Worm (Caenorhabditis elegans): ENCODE results near the gene F56C4.1.
A peak's percentile ranks its signal among the peaks of the same experiment; 100 is the strongest.

F56C4.1 gene

DNA sequence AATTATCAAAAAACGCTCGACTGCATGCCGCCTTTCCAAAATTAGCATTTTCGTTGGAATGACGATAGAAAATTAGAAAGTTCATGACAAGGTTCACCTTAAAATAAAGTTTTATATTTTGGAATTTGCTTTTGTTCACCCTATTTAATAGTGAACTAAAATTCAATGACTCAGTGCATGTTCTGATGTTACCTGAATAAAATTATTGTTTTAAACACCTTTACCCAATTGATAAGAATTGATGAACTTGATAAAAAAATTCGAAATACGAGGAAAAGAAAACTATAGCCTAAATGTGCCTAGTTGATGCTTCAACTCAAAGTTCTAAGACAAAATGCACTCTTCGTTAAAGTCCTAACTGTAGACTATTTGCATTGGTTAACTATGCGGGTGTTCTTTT lies 24.3 kb downstream of the F56C4.1 start:
- TF ChIP-seq mep-1 (tag; optimal IDR thresholded peaks at IDR 0.05), result no peak
- TF ChIP-seq cnd-1 (tag; optimal IDR thresholded peaks at IDR 0.05), result no peak
- TF ChIP-seq unc-62 (GFP tag; optimal IDR thresholded peaks at IDR 0.05), result no peak
- no peak for TF ChIP-seq bed-3 (GFP tag; optimal IDR thresholded peaks at IDR 0.05)
- no peak for TF ChIP-seq ztf-11 (tag; optimal IDR thresholded peaks at IDR 0.05)
- TF ChIP-seq flh-1 (GFP tag; optimal IDR thresholded peaks at IDR 0.05), result no peak
- no peak for TF ChIP-seq unc-120 (tag; optimal IDR thresholded peaks at IDR 0.05; ENCODE audit: poor library complexity, severe bottlenecking)

DNA sequence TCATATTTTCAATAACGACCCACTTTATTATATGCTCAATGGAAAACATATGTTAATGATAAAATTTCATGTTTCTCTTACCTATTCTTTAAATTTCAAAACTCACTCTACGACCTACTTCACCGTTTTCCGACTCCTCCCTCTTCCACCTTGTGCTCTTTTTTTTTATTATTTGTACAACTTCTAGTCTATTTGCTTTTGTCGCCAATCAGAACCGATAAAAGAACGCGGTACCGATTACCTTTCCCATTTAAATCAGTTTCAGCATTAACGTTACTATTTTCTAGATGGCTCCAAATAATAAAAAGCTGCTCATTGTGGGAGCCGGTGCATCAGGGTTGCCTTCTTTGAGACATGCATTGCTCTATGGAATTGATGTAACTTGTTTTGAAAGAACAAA lies 25.0 kb downstream of the F56C4.1 start, which contains the start of gene fmo-1:
fmo-1 (plus strand) TSS at position 98 of the 400 bp plus-strand sequence.
- TF ChIP-seq flh-1 (GFP tag; optimal IDR thresholded peaks at IDR 0.05) (no peak), nhr-76 (tag; optimal IDR thresholded peaks at IDR 0.05) (no peak), M03D4.4 (tag; optimal IDR thresholded peaks at IDR 0.05) (no peak), hlh-1 (tag; optimal IDR thresholded peaks at IDR 0.05) (no peak), ham-2 (GFP tag; optimal IDR thresholded peaks at IDR 0.05) (no peak), nhr-2 (tag; optimal IDR thresholded peaks at IDR 0.05) (no peak), sptf-1 (tag; optimal IDR thresholded peaks at IDR 0.05) (no peak), nhr-237 (tag; optimal IDR thresholded peaks at IDR 0.05) (no peak), elt-1 (tag; optimal IDR thresholded peaks at IDR 0.05; ENCODE audit: borderline replicate concordance, insufficient read depth) (no peak), elt-3 (tag; optimal IDR thresholded peaks at IDR 0.05) (no peak), blmp-1 (tag; optimal IDR thresholded peaks at IDR 0.05) (no peak), unc-62 (GFP tag; optimal IDR thresholded peaks at IDR 0.05) (no peak), mab-5 (tag; optimal IDR thresholded peaks at IDR 0.05) (no peak)

DNA sequence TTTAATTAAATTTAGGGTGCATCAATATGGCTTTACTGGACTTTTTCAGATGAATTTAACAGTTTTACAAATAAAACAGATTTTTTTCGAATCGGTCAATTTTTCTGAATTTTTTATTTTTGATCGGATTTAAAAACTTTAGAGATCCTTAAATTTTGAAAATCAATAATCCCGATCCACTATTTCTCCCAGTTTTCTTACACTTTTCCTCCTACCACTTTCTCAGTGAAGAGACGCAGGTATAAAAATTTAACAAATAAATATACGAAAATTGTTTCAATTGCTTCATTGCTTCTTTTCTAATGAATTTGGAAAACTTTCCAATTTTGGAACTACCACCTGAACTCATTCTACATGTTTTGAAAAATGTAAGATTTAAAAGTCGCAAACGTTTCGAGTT lies 27.4 kb downstream of the F56C4.1 start, which contains the start of gene K08C7.7:
K08C7.7 (plus strand) TSS at position 301 of the 400 bp plus-strand sequence.
- TF ChIP-seq drap-1 (GFP tag; optimal IDR thresholded peaks at IDR 0.05) (no peak), tbx-8 (GFP tag; optimal IDR thresholded peaks at IDR 0.05) (no peak), nhr-76 (tag; optimal IDR thresholded peaks at IDR 0.05) (no peak), ham-2 (GFP tag; optimal IDR thresholded peaks at IDR 0.05) (no peak), unc-39 (tag; optimal IDR thresholded peaks at IDR 0.05) (no peak), ces-1 (GFP tag; optimal IDR thresholded peaks at IDR 0.05) (no peak), mab-5 (tag; optimal IDR thresholded peaks at IDR 0.05) (no peak), M03D4.4 (tag; optimal IDR thresholded peaks at IDR 0.05) (no peak), lin-13 (tag; optimal IDR thresholded peaks at IDR 0.05) (no peak), ceh-43 (GFP tag; optimal IDR thresholded peaks at IDR 0.05) (no peak), lin-32 (GFP tag; optimal IDR thresholded peaks at IDR 0.05) (no peak), unc-120 (tag; optimal IDR thresholded peaks at IDR 0.05; ENCODE audit: poor library complexity, severe bottlenecking) (no peak), flh-1 (GFP tag; optimal IDR thresholded peaks at IDR 0.05) (no peak), nhr-237 (tag; optimal IDR thresholded peaks at IDR 0.05) (no peak), sptf-1 (tag; optimal IDR thresholded peaks at IDR 0.05) (no peak), pha-4 (tag; optimal IDR thresholded peaks at IDR 0.05) (no peak), cnd-1 (tag; optimal IDR thresholded peaks at IDR 0.05) (no peak), bed-3 (GFP tag; optimal IDR thresholded peaks at IDR 0.05) (no peak), nhr-12 (tag; optimal IDR thresholded peaks at IDR 0.05) (no peak), hlh-1 (tag; optimal IDR thresholded peaks at IDR 0.05) (no peak)

DNA sequence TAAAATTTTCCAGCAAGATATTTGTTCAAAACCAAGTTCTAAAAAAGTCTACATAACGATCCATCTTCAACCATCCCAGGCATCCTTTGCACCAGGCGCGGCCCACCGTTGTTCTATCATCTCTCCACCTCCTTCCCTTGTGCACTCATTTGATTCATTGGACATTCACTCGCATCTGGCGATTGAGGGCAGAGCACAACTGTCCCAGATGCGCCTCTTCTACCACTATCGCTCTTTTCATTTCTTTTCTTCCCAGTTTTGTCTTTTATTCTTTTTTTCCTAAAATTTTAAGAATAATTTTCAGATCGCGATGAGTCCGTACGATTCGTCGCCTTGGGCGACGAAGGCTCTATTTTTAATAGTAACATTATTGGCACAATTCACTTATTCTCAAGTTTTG lies 29.8 kb downstream of the F56C4.1 start, which contains the start of gene epi-1:
epi-1 (plus strand) TSS at position 301 of the 400 bp plus-strand sequence.
- no peak for TF ChIP-seq blmp-1 (tag; optimal IDR thresholded peaks at IDR 0.05)
- peak; percentile 38 for TF ChIP-seq unc-120 (tag; optimal IDR thresholded peaks at IDR 0.05; ENCODE audit: poor library complexity, severe bottlenecking)
- TF ChIP-seq hlh-1 (tag; optimal IDR thresholded peaks at IDR 0.05), result peak; percentile 79
- TF ChIP-seq drap-1 (GFP tag; optimal IDR thresholded peaks at IDR 0.05), result no peak
- no peak for TF ChIP-seq cnd-1 (tag; optimal IDR thresholded peaks at IDR 0.05)

DNA sequence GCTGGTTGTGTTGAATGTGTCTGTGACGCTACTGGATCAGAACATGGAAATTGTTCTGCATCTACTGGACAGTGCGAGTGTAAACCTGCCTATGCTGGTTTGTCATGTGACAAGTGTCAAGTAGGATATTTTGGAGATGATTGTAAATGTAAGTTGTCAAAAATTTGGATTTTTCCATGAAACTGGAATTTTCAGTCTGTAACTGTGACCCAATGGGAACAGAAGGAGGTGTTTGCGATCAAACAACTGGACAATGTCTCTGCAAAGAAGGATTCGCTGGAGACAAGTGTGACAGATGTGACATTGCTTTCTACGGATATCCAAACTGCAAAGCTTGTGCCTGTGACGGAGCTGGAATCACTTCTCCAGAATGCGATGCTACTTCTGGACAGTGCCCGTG lies 31.8 kb downstream of the F56C4.1 start:
- TF ChIP-seq elt-1 (tag; optimal IDR thresholded peaks at IDR 0.05; ENCODE audit: borderline replicate concordance, insufficient read depth) (no peak), M03D4.4 (tag; optimal IDR thresholded peaks at IDR 0.05) (no peak), unc-62 (GFP tag; optimal IDR thresholded peaks at IDR 0.05) (no peak), nhr-237 (tag; optimal IDR thresholded peaks at IDR 0.05) (no peak)

DNA sequence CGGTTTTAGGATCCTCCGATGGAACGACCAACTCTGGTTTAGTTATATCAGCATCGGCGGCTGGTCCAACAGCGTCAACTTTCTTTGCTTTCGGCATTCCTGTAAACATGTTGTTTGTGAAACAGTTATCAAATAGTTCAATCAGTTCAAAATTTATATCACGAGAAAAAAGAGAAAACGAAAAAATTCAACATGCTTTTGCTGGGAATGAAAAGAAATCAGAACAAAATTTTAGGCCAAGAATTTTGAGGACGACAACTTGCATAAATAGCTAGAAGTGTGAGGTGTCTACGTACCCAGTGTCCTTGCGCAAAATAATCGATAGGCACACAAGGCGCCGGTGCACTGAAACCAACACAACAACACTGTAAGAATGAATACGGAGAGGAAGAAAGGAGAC lies 43.6 kb downstream of the F56C4.1 start, which contains the start of gene K08C7.4:
K08C7.4 (minus strand) TSS at position 101 of the 400 bp plus-strand sequence.
- TF ChIP-seq elt-1 (tag; optimal IDR thresholded peaks at IDR 0.05; ENCODE audit: borderline replicate concordance, insufficient read depth) (no peak), lsy-2 (tag; optimal IDR thresholded peaks at IDR 0.05) (no peak), blmp-1 (tag; optimal IDR thresholded peaks at IDR 0.05) (no peak), mab-5 (tag; optimal IDR thresholded peaks at IDR 0.05) (no peak), nhr-28 (tag; optimal IDR thresholded peaks at IDR 0.05) (no peak), mep-1 (tag; optimal IDR thresholded peaks at IDR 0.05) (no peak), snpc-4 (tag; optimal IDR thresholded peaks at IDR 0.05) (no peak), ztf-11 (tag; optimal IDR thresholded peaks at IDR 0.05) (no peak), ceh-39 (tag; optimal IDR thresholded peaks at IDR 0.05) (no peak), nhr-2 (tag; optimal IDR thresholded peaks at IDR 0.05) (no peak), lin-13 (tag; optimal IDR thresholded peaks at IDR 0.05) (no peak), nhr-76 (tag; optimal IDR thresholded peaks at IDR 0.05) (no peak)

Measured in whole organism, mixed stage, embryonic.